Fruit fly (Drosophila melanogaster): ENCODE results near the gene chico.

The chico gene

dm6 chr2L:10246785-10247190 is at the start of gene chico:
Gene chico (minus strand): TSS chr2L:10247078.
- TF ChIP-seq MESR4 (GFP tag; optimal IDR thresholded peaks at IDR 0.05) (peak; percentile 79), CG7987 (GFP tag; optimal IDR thresholded peaks at IDR 0.05) (peak; percentile 29), CG7963 (GFP tag; IDR thresholded peaks at IDR 0.05; ENCODE audit: partially characterized antibody) (peak; percentile 26; the same call in 2 of the 3 replicates), row (GFP tag; IDR thresholded peaks at IDR 0.05) (peak; percentile 49; the same call in 1 of the 3 replicates), Stat92E (GFP tag; optimal IDR thresholded peaks at IDR 0.05) (peak in 1 of 3 experiments; percentile 17), chinmo (GFP tag; IDR thresholded peaks at IDR 0.05; ENCODE audit: partially characterized antibody) (peak; percentile 76; the same call in 2 of the 4 replicates), CG34376 (GFP tag; optimal IDR thresholded peaks at IDR 0.05) (peak; percentile 63), pfk (GFP tag; optimal IDR thresholded peaks at IDR 0.05) (peak; percentile 68), lilli (GFP tag; optimal IDR thresholded peaks at IDR 0.05) (peak; percentile 38), Max (GFP tag; optimal IDR thresholded peaks at IDR 0.05) (peak; percentile 23), Ets97D (GFP tag; optimal IDR thresholded peaks at IDR 0.05) (peak; percentile 83), bigmax (GFP tag; optimal IDR thresholded peaks at IDR 0.05) (peak; percentile 13), CG34422 (GFP tag; IDR thresholded peaks at IDR 0.05) (peak; percentile 63; the same call in 1 of the 3 replicates), Pdp1 (GFP tag; optimal IDR thresholded peaks at IDR 0.05) (peak in 1 of 2 experiments; percentile 72), CG3847 (GFP tag; IDR thresholded peaks at IDR 0.05) (no peak; the same call in 1 of the 2 replicates), Dip2 (GFP tag; IDR thresholded peaks at IDR 0.05) (no peak), CG33213 (GFP tag; optimal IDR thresholded peaks at IDR 0.05) (peak; percentile 48), CG11560 (tag; IDR thresholded peaks at IDR 0.05) (peak; percentile 99), CG32532 (GFP tag; IDR thresholded peaks at IDR 0.05) (no peak), Bgb (GFP tag; IDR thresholded peaks at IDR 0.05; ENCODE audit: partially characterized antibody) (peak; percentile 77), CG14860 (GFP tag; IDR thresholded peaks at IDR 0.05; ENCODE audit: partially characterized antibody) (peak; percentile 68), MBD-R2 (GFP tag; IDR thresholded peaks at IDR 0.05) (peak; percentile 56), Doc3 (GFP tag; IDR thresholded peaks at IDR 0.05; ENCODE audit: partially characterized antibody) (peak; percentile 50; the same call in 1 of the 3 replicates), CG4854 (GFP tag; optimal IDR thresholded peaks at IDR 0.05) (peak; percentile 4), CG11085 (GFP tag; IDR thresholded peaks at IDR 0.05) (no peak), CG13624 (GFP tag; optimal IDR thresholded peaks at IDR 0.05) (peak; percentile 68), dm (GFP tag; optimal IDR thresholded peaks at IDR 0.05) (peak; percentile 48), CG2712 (tag; optimal IDR thresholded peaks at IDR 0.05) (peak; percentile 33), stwl (tag; optimal IDR thresholded peaks at IDR 0.05) (peak; percentile 97), Fer1 (GFP tag; optimal IDR thresholded peaks at IDR 0.05) (peak; percentile 27), CG11723 (GFP tag; optimal IDR thresholded peaks at IDR 0.05) (no peak), HLH4C (GFP tag; IDR thresholded peaks at IDR 0.05; ENCODE audit: partially characterized antibody) (peak; percentile 80), CG14710 (tag; optimal IDR thresholded peaks at IDR 0.05) (peak; percentile 67), sd (tag; optimal IDR thresholded peaks at IDR 0.05) (peak; percentile 82), CG18476 (GFP tag; optimal IDR thresholded peaks at IDR 0.05) (no peak), CG3838 (GFP tag; optimal IDR thresholded peaks at IDR 0.05) (no peak), gfzf (GFP tag; optimal IDR thresholded peaks at IDR 0.05) (peak; percentile 38), Lhr (GFP tag; optimal IDR thresholded peaks at IDR 0.05) (peak; percentile 64), CG32767 (GFP tag; IDR thresholded peaks at IDR 0.05) (peak; percentile 71; the same call in 1 of the 2 replicates), Lim3 (GFP tag; IDR thresholded peaks at IDR 0.05) (no peak), CG4617 (GFP tag; optimal IDR thresholded peaks at IDR 0.05; ENCODE audit: borderline replicate concordance) (peak; percentile 63), CG6765 (GFP tag; optimal IDR thresholded peaks at IDR 0.05) (no peak), CG34224 (GFP tag; IDR thresholded peaks at IDR 0.05; ENCODE audit: partially characterized antibody) (peak; percentile 56), ERR (GFP tag; optimal IDR thresholded peaks at IDR 0.05) (no peak), nmo (GFP tag; optimal IDR thresholded peaks at IDR 0.05) (peak; percentile 63), CG17186 (GFP tag; optimal IDR thresholded peaks at IDR 0.05) (peak; percentile 17), aop (GFP tag; IDR thresholded peaks at IDR 0.05) (no peak), hbn (GFP tag; IDR thresholded peaks at IDR 0.05; ENCODE audit: partially characterized antibody) (peak; percentile 52), CG2120 (GFP tag; optimal IDR thresholded peaks at IDR 0.05) (peak; percentile 23)
